Worm (Caenorhabditis elegans): ENCODE measurements around the gene sna-2.

The sna-2 gene

DNA sequence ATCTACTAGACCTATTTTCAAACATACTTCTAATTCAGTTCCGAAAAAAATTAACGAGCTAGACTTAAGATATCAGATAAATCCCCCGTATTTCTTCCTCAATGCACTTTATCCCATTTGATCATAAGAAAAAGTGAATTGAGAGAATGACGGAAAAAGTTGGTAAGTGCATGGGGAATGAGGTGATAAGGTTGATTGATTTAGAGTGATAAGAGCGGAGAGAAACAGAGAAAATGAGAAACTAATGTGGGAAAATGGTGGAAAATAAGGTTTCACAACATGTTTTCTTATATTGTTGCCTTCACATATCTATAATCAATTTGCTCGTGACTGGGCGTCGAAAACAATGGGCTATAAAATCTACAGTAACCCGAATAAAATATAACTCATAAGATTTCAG is 41.7 kb downstream of the sna-2 start:
- TF ChIP-seq fos-1 (tag; optimal IDR thresholded peaks at IDR 0.05) (no peak), egl-5 (tag; optimal IDR thresholded peaks at IDR 0.05) (no peak), nhr-76 (tag; optimal IDR thresholded peaks at IDR 0.05) (no peak), hmg-11 (tag; optimal IDR thresholded peaks at IDR 0.05) (no peak), fkh-2 (tag; optimal IDR thresholded peaks at IDR 0.05) (no peak), nfya-1 (tag; optimal IDR thresholded peaks at IDR 0.05; ENCODE audit: insufficient read depth) (peak; percentile 35), ceh-28 (tag; optimal IDR thresholded peaks at IDR 0.05) (peak; percentile 4), nhr-12 (tag; optimal IDR thresholded peaks at IDR 0.05) (no peak), pqm-1 (tag; optimal IDR thresholded peaks at IDR 0.05) (peak; percentile 64), elt-2 (tag; optimal IDR thresholded peaks at IDR 0.05) (peak; percentile 75), ceh-82 (tag; optimal IDR thresholded peaks at IDR 0.05) (no peak)

- TF ChIP-seq pqm-1 (tag; optimal IDR thresholded peaks at IDR 0.05) (peak; percentile 16), elt-2 (tag; optimal IDR thresholded peaks at IDR 0.05) (peak; percentile 3), nhr-28 (tag; optimal IDR thresholded peaks at IDR 0.05) (no peak)
Observed at ce11 chrIV:9734861-9735260, 42.6 kb downstream of the sna-2 start.

- TF ChIP-seq egl-5 (tag; optimal IDR thresholded peaks at IDR 0.05) (no peak), aly-2 (tag; optimal IDR thresholded peaks at IDR 0.05) (no peak), nhr-28 (tag; optimal IDR thresholded peaks at IDR 0.05) (no peak), unc-62 (GFP tag; optimal IDR thresholded peaks at IDR 0.05) (no peak), ztf-4 (tag; optimal IDR thresholded peaks at IDR 0.05) (no peak), nhr-77 (tag; optimal IDR thresholded peaks at IDR 0.05) (no peak), skn-1 (tag; optimal IDR thresholded peaks at IDR 0.05) (no peak), unc-39 (tag; optimal IDR thresholded peaks at IDR 0.05) (no peak)
Observed at ce11 chrIV:9733904-9734303, 43.5 kb downstream of the sna-2 start.

- no peak for TF ChIP-seq pqm-1 (tag; optimal IDR thresholded peaks at IDR 0.05)
- no peak for TF ChIP-seq nhr-76 (tag; optimal IDR thresholded peaks at IDR 0.05)
- TF ChIP-seq ztf-11 (tag; optimal IDR thresholded peaks at IDR 0.05), result no peak
- no peak for TF ChIP-seq unc-62 (GFP tag; optimal IDR thresholded peaks at IDR 0.05)
- TF ChIP-seq lsy-12 (tag; optimal IDR thresholded peaks at IDR 0.05), result no peak
- TF ChIP-seq lin-39 (tag; optimal IDR thresholded peaks at IDR 0.05), result no peak
- TF ChIP-seq ceh-28 (tag; optimal IDR thresholded peaks at IDR 0.05), result no peak
- no peak for TF ChIP-seq elt-1 (tag; optimal IDR thresholded peaks at IDR 0.05)
- no peak for TF ChIP-seq ama-1 (optimal IDR thresholded peaks at IDR 0.05)
- TF ChIP-seq nfya-1 (tag; optimal IDR thresholded peaks at IDR 0.05; ENCODE audit: insufficient read depth), result no peak
- TF ChIP-seq egl-5 (tag; optimal IDR thresholded peaks at IDR 0.05), result no peak
- no peak for TF ChIP-seq mml-1 (tag; optimal IDR thresholded peaks at IDR 0.05)
- no peak for TF ChIP-seq mdl-1 (tag; optimal IDR thresholded peaks at IDR 0.05)
- TF ChIP-seq nhr-77 (tag; optimal IDR thresholded peaks at IDR 0.05), result no peak
- no peak for TF ChIP-seq fos-1 (tag; optimal IDR thresholded peaks at IDR 0.05)
- TF ChIP-seq nhr-43 (tag; optimal IDR thresholded peaks at IDR 0.05; ENCODE audit: poor library complexity, severe bottlenecking), result no peak
- TF ChIP-seq skn-1 (tag; optimal IDR thresholded peaks at IDR 0.05), result no peak
- TF ChIP-seq aly-2 (tag; optimal IDR thresholded peaks at IDR 0.05), result no peak
- TF ChIP-seq nhr-25 (tag; optimal IDR thresholded peaks at IDR 0.05), result no peak
Observed at ce11 chrIV:9728376-9728775, 49.1 kb downstream of the sna-2 start, which contains the start of gene nhr-100. Gene nhr-100 (plus strand): TSS chrIV:9728676.

ce11 chrIV:9727217-9727616 is 50.2 kb downstream of the sna-2 start:
- TF ChIP-seq nhr-43 (tag; optimal IDR thresholded peaks at IDR 0.05; ENCODE audit: poor library complexity, severe bottlenecking) (no peak), egl-5 (tag; optimal IDR thresholded peaks at IDR 0.05) (no peak), fos-1 (tag; optimal IDR thresholded peaks at IDR 0.05) (no peak)

ce11 chrIV:9725468-9725985 is 51.9 kb downstream of the sna-2 start:
- TF ChIP-seq nhr-12 (tag; optimal IDR thresholded peaks at IDR 0.05), result no peak
- TF ChIP-seq nhr-11 (tag; optimal IDR thresholded peaks at IDR 0.05), result peak; percentile 66
- no peak for TF ChIP-seq ceh-9 (tag; optimal IDR thresholded peaks at IDR 0.05)
- no peak for TF ChIP-seq ceh-28 (tag; optimal IDR thresholded peaks at IDR 0.05)

ce11 chrIV:9724948-9725347 is 52.5 kb downstream of the sna-2 start, which contains the start of the genes nhr-138 and C28D4.18:
Gene nhr-138 (plus strand): TSS chrIV:9725251.
Gene C28D4.18 (plus strand): TSS chrIV:9725280.
- TF ChIP-seq ceh-9 (tag; optimal IDR thresholded peaks at IDR 0.05), result no peak
- no peak for TF ChIP-seq lsy-12 (tag; optimal IDR thresholded peaks at IDR 0.05)
- no peak for TF ChIP-seq ZK546.5 (tag; optimal IDR thresholded peaks at IDR 0.05)
- TF ChIP-seq ama-1 (optimal IDR thresholded peaks at IDR 0.05), result no peak
- TF ChIP-seq mml-1 (tag; optimal IDR thresholded peaks at IDR 0.05), result no peak
- TF ChIP-seq elt-3 (tag; optimal IDR thresholded peaks at IDR 0.05), result no peak
- no peak for TF ChIP-seq nhr-67 (tag; optimal IDR thresholded peaks at IDR 0.05)
- no peak for TF ChIP-seq pha-4 (tag; optimal IDR thresholded peaks at IDR 0.05)
- TF ChIP-seq lin-15B (tag; optimal IDR thresholded peaks at IDR 0.05), result no peak
- TF ChIP-seq fkh-10 (GFP tag; optimal IDR thresholded peaks at IDR 0.05), result no peak
- no peak for TF ChIP-seq skn-1 (tag; optimal IDR thresholded peaks at IDR 0.05)
- no peak for TF ChIP-seq nhr-77 (tag; optimal IDR thresholded peaks at IDR 0.05)
- no peak for TF ChIP-seq eor-1 (tag; optimal IDR thresholded peaks at IDR 0.05)
- TF ChIP-seq egl-5 (tag; optimal IDR thresholded peaks at IDR 0.05), result no peak

All from whole organism, L3 larva.